Fruit fly (Drosophila melanogaster) whole organism, prepupa: ENCODE measurements around the gene dsf.

ENCODE experiments used
- Blimp-1 ChIP-seq: fragments of 200-800 bp; sonication (Bioruptor generic); optimal IDR thresholded peaks from 3 replicates; lab custom pipeline; 2017; ENCODE audit warnings: missing biosample characterization, missing genetic modification characterization, mild to moderate bottlenecking, moderate library complexity, missing genetic modification reagents
- CG10669 ChIP-seq: fragments of 200-800 bp; sonication (Bioruptor generic); optimal IDR thresholded peaks from 3 replicates; lab custom pipeline; 2018; ENCODE audit warnings: missing biosample characterization, mild to moderate bottlenecking, missing genetic modification characterization, moderate library complexity
- CG11294 ChIP-seq: fragments of 200-800 bp; sonication (Bioruptor generic); IDR thresholded peaks from 2 replicates; pipeline ENCODE4 v1.3.6; 2022; ENCODE audit warnings: missing biosample characterization, missing genetic modification characterization
- CG11762 ChIP-seq: fragments of 200-800 bp; sonication (Bioruptor generic); optimal IDR thresholded peaks from 3 replicates; lab custom pipeline; 2016; ENCODE audit warnings: missing biosample characterization, missing genetic modification characterization; ENCODE audit not compliant: insufficient read depth
- CG11902 ChIP-seq: fragments of 200-800 bp; sonication (Bioruptor generic); optimal IDR thresholded peaks from 3 replicates; lab custom pipeline; 2016; ENCODE audit warnings: missing biosample characterization, missing genetic modification characterization
- CG31627 ChIP-seq: fragments of 200-800 bp; sonication (Bioruptor generic); optimal IDR thresholded peaks from 3 replicates; lab custom pipeline; 2016; ENCODE audit warnings: missing biosample characterization, missing genetic modification characterization
- CG32006 ChIP-seq: fragments of 200-800 bp; sonication (Bioruptor generic); optimal IDR thresholded peaks from 3 replicates; lab custom pipeline; 2017; ENCODE audit warnings: missing biosample characterization, mild to moderate bottlenecking, missing genetic modification characterization
- CG34406 ChIP-seq: fragments of 200-800 bp; sonication (Bioruptor generic); optimal IDR thresholded peaks from 3 replicates; lab custom pipeline; 2016; ENCODE audit warnings: missing biosample characterization, missing genetic modification characterization
- CG6276 ChIP-seq: fragments of 200-800 bp; sonication (Bioruptor generic); optimal IDR thresholded peaks from 2 replicates; lab custom pipeline; 2017; ENCODE audit warnings: missing biosample characterization, mild to moderate bottlenecking, missing genetic modification characterization
- CG6792 ChIP-seq: fragments of 200-800 bp; sonication (Bioruptor generic); optimal IDR thresholded peaks from 3 replicates; lab custom pipeline; 2016; ENCODE audit warnings: missing biosample characterization, missing genetic modification characterization
- CG7368 ChIP-seq: fragments of 200-800 bp; sonication (Bioruptor generic); optimal IDR thresholded peaks from 3 replicates; lab custom pipeline; 2016; ENCODE audit warnings: missing biosample characterization, missing genetic modification characterization
- CG8119 ChIP-seq: fragments of 200-800 bp; sonication (Bioruptor generic); IDR thresholded peaks from 3 replicates; pipeline ENCODE4 v1.3.6; 2022; ENCODE audit warnings: missing biosample characterization, missing genetic modification characterization
- CG8319 ChIP-seq: fragments of 200-800 bp; sonication (Bioruptor generic); optimal IDR thresholded peaks from 3 replicates; lab custom pipeline; 2016; ENCODE audit warnings: missing biosample characterization, missing genetic modification characterization
- CG8632 ChIP-seq: fragments of 200-800 bp; sonication (Bioruptor generic); optimal IDR thresholded peaks from 3 replicates; lab custom pipeline; 2016; ENCODE audit warnings: missing biosample characterization, missing genetic modification characterization
- Eip75B ChIP-seq: fragments of 200-800 bp; sonication (Bioruptor generic); optimal IDR thresholded peaks from 3 replicates; lab custom pipeline; 2016; ENCODE audit warnings: missing biosample characterization, missing genetic modification characterization
- Eip78C ChIP-seq: fragments of 200-800 bp; sonication (Bioruptor generic); peaks from one replicate; lab custom pipeline; 2016; ENCODE audit warnings: missing biosample characterization, missing genetic modification characterization
- Eip93F ChIP-seq: fragments of 200-800 bp; sonication (Bioruptor generic); optimal IDR thresholded peaks from 2 replicates; lab custom pipeline; 2016; ENCODE audit warnings: missing biosample characterization, mild to moderate bottlenecking, missing genetic modification characterization
- Ets21C ChIP-seq: fragments of 200-800 bp; sonication (Bioruptor generic); optimal IDR thresholded peaks from 3 replicates; lab custom pipeline; 2016; ENCODE audit warnings: missing biosample characterization, missing genetic modification characterization
- Ets96B ChIP-seq: fragments of 200-800 bp; optimal IDR thresholded peaks from 2 replicates; lab custom pipeline; 2019; ENCODE audit warnings: missing biosample characterization, mild to moderate bottlenecking, missing genetic modification characterization, moderate library complexity
- Gug ChIP-seq: fragments of 200-800 bp; sonication (Bioruptor generic); IDR thresholded peaks from 2 replicates; pipeline ENCODE4 v1.3.6; 2022; ENCODE audit warnings: missing biosample characterization, missing genetic modification characterization
- Hr38 ChIP-seq: sonication (Bioruptor generic); optimal IDR thresholded peaks from 2 replicates; lab custom pipeline; 2016; ENCODE audit warnings: missing biosample characterization, missing genetic modification characterization
- Hr39 ChIP-seq: fragments of 200-800 bp; sonication (Bioruptor generic); optimal IDR thresholded peaks from 2 replicates; lab custom pipeline; 2016; ENCODE audit warnings: missing biosample characterization, missing genetic modification characterization
- Hr4 ChIP-seq: fragments of 200-800 bp; sonication (Bioruptor generic); optimal IDR thresholded peaks from 3 replicates; lab custom pipeline; 2016; ENCODE audit warnings: missing biosample characterization, missing genetic modification characterization
- Lpt ChIP-seq: fragments of 200-800 bp; sonication (Bioruptor generic); optimal IDR thresholded peaks from 3 replicates; lab custom pipeline; 2016; ENCODE audit warnings: missing biosample characterization, missing genetic modification characterization
- Met ChIP-seq: fragments of 200-800 bp; sonication (Bioruptor generic); optimal IDR thresholded peaks from 3 replicates; lab custom pipeline; 2016; ENCODE audit warnings: missing biosample characterization, missing genetic modification characterization
- Sox102F ChIP-seq: fragments of 200-800 bp; sonication (Bioruptor generic); optimal IDR thresholded peaks from 2 replicates; lab custom pipeline; 2016; ENCODE audit warnings: missing biosample characterization, mild to moderate bottlenecking, missing genetic modification characterization
- Sox14 ChIP-seq: fragments of 200-800 bp; sonication (Bioruptor generic); optimal IDR thresholded peaks from 3 replicates; lab custom pipeline; 2016; ENCODE audit warnings: missing biosample characterization, missing genetic modification characterization
- achi ChIP-seq: fragments of 200-800 bp; sonication (Bioruptor generic); optimal IDR thresholded peaks from 3 replicates; lab custom pipeline; 2016; ENCODE audit warnings: missing biosample characterization, missing genetic modification characterization
- acj6 ChIP-seq: fragments of 200-800 bp; sonication (Bioruptor generic); optimal IDR thresholded peaks from 3 replicates; lab custom pipeline; 2016; ENCODE audit warnings: missing biosample characterization, missing genetic modification characterization
- cyc ChIP-seq: fragments of 200-800 bp; sonication (Bioruptor generic); optimal IDR thresholded peaks from 3 replicates; lab custom pipeline; 2016; ENCODE audit warnings: missing biosample characterization, missing genetic modification characterization
- dac ChIP-seq: fragments of 200-800 bp; sonication (Bioruptor generic); optimal IDR thresholded peaks from 2 replicates; lab custom pipeline; 2017; ENCODE audit warnings: missing biosample characterization, mild to moderate bottlenecking, missing genetic modification characterization
- dsx ChIP-seq: fragments of 200-800 bp; optimal IDR thresholded peaks from 3 replicates; lab custom pipeline; 2019; ENCODE audit warnings: missing biosample characterization, mild to moderate bottlenecking, missing genetic modification characterization, moderate library complexity; ENCODE audit not compliant: poor library complexity, severe bottlenecking
- eg ChIP-seq: fragments of 200-800 bp; sonication (Bioruptor generic); IDR thresholded peaks from 3 replicates; pipeline ENCODE4 v1.3.6; 2022; ENCODE audit warnings: missing biosample characterization, missing genetic modification characterization
- esn ChIP-seq: fragments of 200-800 bp; sonication (Bioruptor generic); optimal IDR thresholded peaks from 2 replicates; lab custom pipeline; 2016; ENCODE audit warnings: missing biosample characterization, mild to moderate bottlenecking, missing genetic modification characterization, moderate library complexity
- fd59A ChIP-seq: fragments of 200-800 bp; sonication (Bioruptor generic); optimal IDR thresholded peaks from 2 replicates; lab custom pipeline; 2017; ENCODE audit warnings: missing biosample characterization, mild to moderate bottlenecking, missing genetic modification characterization, missing genetic modification reagents
- fd85E ChIP-seq: fragments of 200-800 bp; sonication (Bioruptor generic); optimal IDR thresholded peaks from 3 replicates; lab custom pipeline; 2016; ENCODE audit warnings: missing biosample characterization, missing genetic modification characterization
- fkh ChIP-seq: fragments of 200-800 bp; sonication (Bioruptor generic); optimal IDR thresholded peaks from 3 replicates; lab custom pipeline; 2017; ENCODE audit warnings: missing biosample characterization, mild to moderate bottlenecking, missing genetic modification characterization, moderate library complexity
- net ChIP-seq: fragments of 200-800 bp; sonication (Bioruptor generic); optimal IDR thresholded peaks from 3 replicates; lab custom pipeline; 2016; ENCODE audit warnings: missing biosample characterization, missing genetic modification characterization
- pdm3 ChIP-seq: fragments of 200-800 bp; sonication (Bioruptor generic); optimal IDR thresholded peaks from 3 replicates; lab custom pipeline; 2016; ENCODE audit warnings: missing biosample characterization, missing genetic modification characterization
- salr ChIP-seq, 2 experiments: fragments of 200-800 bp; sonication (Bioruptor generic); optimal IDR thresholded peaks; 3 replicates each; lab custom pipeline; 2016 to 2018; ENCODE audit warnings: missing biosample characterization in 2 of 2, missing genetic modification characterization in 2 of 2, mild to moderate bottlenecking in 1 of 2
- spab ChIP-seq: fragments of 200-800 bp; sonication (Bioruptor generic); optimal IDR thresholded peaks from 2 replicates; lab custom pipeline; 2017; ENCODE audit warnings: missing biosample characterization, mild to moderate bottlenecking, missing genetic modification characterization, missing genetic modification reagents
- ss ChIP-seq, 2 experiments: fragments of 200-800 bp; sonication (Bioruptor generic); optimal IDR thresholded peaks; 2 replicates in 1 of 2; 3 replicates in 1 of 2; lab custom pipeline; 2017 to 2018; ENCODE audit warnings: mild to moderate bottlenecking in 2 of 2, missing biosample characterization in 2 of 2, missing genetic modification characterization in 2 of 2, moderate library complexity in 1 of 2
- svp ChIP-seq: fragments of 200-800 bp; sonication (Bioruptor generic); peaks from one replicate; lab custom pipeline; 2016; ENCODE audit warnings: missing biosample characterization, missing genetic modification characterization
- topi ChIP-seq: fragments of 200-800 bp; sonication (Bioruptor generic); optimal IDR thresholded peaks from 3 replicates; lab custom pipeline; 2016; ENCODE audit warnings: missing biosample characterization, missing genetic modification characterization
- vri ChIP-seq: fragments of 200-800 bp; sonication (Bioruptor generic); optimal IDR thresholded peaks from 3 replicates; lab custom pipeline; 2016; ENCODE audit warnings: missing biosample characterization, mild to moderate bottlenecking, missing genetic modification characterization

dsf gene

dm6 chr2L:5979055-5979399, 53.3 kb downstream of the dsf start:
- TF ChIP-seq CG11902 (GFP tag; lab: Kevin White, UChicago) (no peak), Lpt (GFP tag; lab: Kevin White, UChicago) (no peak), Sox14 (GFP tag; lab: Kevin White, UChicago) (no peak), ss (GFP tag; optimal IDR thresholded peaks at IDR 0.05; lab: Kevin White, UChicago) (no peak), CG8119 (no peak), Ets21C (GFP tag; lab: Kevin White, UChicago) (no peak), pdm3 (no peak), CG8632 (GFP tag; lab: Kevin White, UChicago) (no peak), Eip75B (GFP tag; lab: Kevin White, UChicago) (no peak), salr (GFP tag; optimal IDR thresholded peaks at IDR 0.05; lab: Kevin White, UChicago) (peak in 1 of 2 experiments; percentile 1), fd85E (GFP tag; lab: Kevin White, UChicago) (no peak), acj6 (GFP tag; lab: Kevin White, UChicago) (no peak), esn (GFP tag; lab: Kevin White, UChicago) (no peak), CG6276 (no peak), CG11294 (GFP tag; lab: Robert Waterston, UW) (no peak), cyc (GFP tag; lab: Kevin White, UChicago) (no peak), CG31627 (no peak), Hr38 (GFP tag; lab: Kevin White, UChicago) (no peak), net (no peak), Met (no peak), Sox102F (GFP tag; lab: Kevin White, UChicago) (no peak), Hr39 (no peak), Eip78C (GFP tag; lab: Kevin White, UChicago) (peak; percentile 47), CG34406 (GFP tag; lab: Kevin White, UChicago) (no peak), svp (GFP tag; lab: Kevin White, UChicago) (peak; percentile 76), CG8319 (no peak), fkh (GFP tag; lab: Kevin White, UChicago) (no peak), achi (no peak), Blimp-1 (GFP tag; lab: Kevin White, UChicago) (peak; percentile 8), Ets96B (tag; lab: Kevin White, UChicago) (no peak), CG32006 (GFP tag; lab: Kevin White, UChicago) (peak; percentile 6), CG11762 (no peak)

DNA sequence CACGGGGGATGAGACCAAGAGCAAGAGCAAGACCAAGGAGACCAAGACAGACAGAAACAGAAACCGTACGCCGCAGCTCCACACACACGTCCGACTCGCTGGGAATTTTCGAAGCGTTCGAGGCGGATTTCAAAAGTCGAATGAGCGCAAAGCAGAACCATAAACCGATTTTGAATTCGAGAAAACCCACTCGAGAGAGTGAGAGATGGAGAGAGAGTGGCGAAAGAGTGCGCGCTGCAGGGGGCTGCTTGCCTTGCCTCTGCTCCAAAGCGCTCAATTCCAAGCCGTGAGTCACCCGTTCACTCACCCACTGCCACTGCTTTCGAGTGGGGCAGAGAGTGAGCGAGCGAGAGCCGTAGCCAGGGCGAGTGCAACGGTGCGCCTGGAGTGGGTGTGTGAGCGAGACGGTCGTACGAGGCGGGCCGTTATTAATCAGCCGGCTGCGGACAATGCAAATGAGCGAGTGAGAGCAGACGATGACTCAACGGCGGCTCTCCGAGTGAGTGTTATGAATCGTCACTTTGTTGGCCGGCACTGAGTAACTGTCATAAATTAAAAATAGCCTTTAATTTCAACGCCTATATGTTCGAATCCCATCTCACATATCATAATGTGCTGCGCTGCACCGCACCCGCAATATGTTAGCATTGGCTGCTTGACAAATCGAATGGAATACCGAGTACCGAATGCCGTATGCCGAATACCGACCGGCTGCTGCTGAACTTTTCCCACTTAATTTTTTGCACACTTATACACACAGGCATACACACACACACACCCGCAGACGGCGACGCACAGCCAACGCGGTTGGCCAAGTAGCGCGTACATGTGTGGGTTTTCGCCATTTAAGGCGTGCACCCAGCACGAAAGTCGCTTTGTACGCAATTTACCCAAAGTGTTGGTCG, 54.5 kb downstream of the dsf start:
- TF ChIP-seq Ets96B (tag; lab: Kevin White, UChicago) (no peak), salr (GFP tag; optimal IDR thresholded peaks at IDR 0.05; lab: Kevin White, UChicago) (no peak), Gug (GFP tag; lab: Robert Waterston, UW) (no peak), CG8119 (no peak), spab (GFP tag; lab: Kevin White, UChicago) (no peak), fd59A (no peak), CG34406 (GFP tag; lab: Kevin White, UChicago) (no peak), eg (GFP tag; lab: Robert Waterston, UW) (no peak), cyc (GFP tag; lab: Kevin White, UChicago) (no peak), CG6792 (GFP tag; lab: Kevin White, UChicago) (peak; percentile 14), vri (GFP tag; lab: Kevin White, UChicago) (peak; percentile 70), achi (peak; percentile 11), Eip75B (GFP tag; lab: Kevin White, UChicago) (peak; percentile 41), Hr39 (no peak), CG8319 (no peak), Sox102F (GFP tag; lab: Kevin White, UChicago) (peak; percentile 45), pdm3 (no peak), CG31627 (no peak), fkh (GFP tag; lab: Kevin White, UChicago) (no peak), topi (GFP tag; lab: Kevin White, UChicago) (no peak), CG11762 (no peak), ss (GFP tag; optimal IDR thresholded peaks at IDR 0.05; lab: Kevin White, UChicago) (peak; percentile 48 to 67), dac (GFP tag; lab: Kevin White, UChicago) (no peak), fd85E (GFP tag; lab: Kevin White, UChicago) (peak; percentile 9), net (peak; percentile 55), CG11902 (GFP tag; lab: Kevin White, UChicago) (no peak), Hr4 (GFP tag; lab: Kevin White, UChicago) (no peak), Met (peak; percentile 54), CG10669 (GFP tag; lab: Kevin White, UChicago) (no peak), esn (GFP tag; lab: Kevin White, UChicago) (peak; percentile 49), Blimp-1 (GFP tag; lab: Kevin White, UChicago) (no peak), acj6 (GFP tag; lab: Kevin White, UChicago) (no peak), CG7368 (GFP tag; lab: Kevin White, UChicago) (no peak), dsx (peak; percentile 52), CG8632 (GFP tag; lab: Kevin White, UChicago) (peak; percentile 31), Eip93F (no peak), svp (GFP tag; lab: Kevin White, UChicago) (peak; percentile 81)
